Worm (Caenorhabditis elegans) whole organism, L4 larva: ENCODE results near the gene skpt-1.
A peak's percentile ranks its signal among the peaks of the same experiment; 100 is the strongest.

Experiments
- T26A8.4 ChIP-seq: fragments of 200-800 bp; sonication (Bioruptor generic); IDR thresholded peaks from 2 replicates; pipeline ENCODE4 v1.3.6; 2022; ENCODE audit warnings: missing genetic modification characterization, missing compliant biosample characterization
- aha-1 ChIP-seq: fragments of 150-350 bp; peaks from one replicate; lab custom pipeline; 2014; ENCODE audit warnings: missing biosample characterization, missing genetic modification characterization
- attf-4 ChIP-seq: sonication (generic microtip); optimal IDR thresholded peaks from 3 replicates; lab custom pipeline; 2017; ENCODE audit warnings: missing biosample characterization, missing genetic modification characterization
- ceh-44 ChIP-seq: fragments of 200-800 bp; sonication (Bioruptor generic); IDR thresholded peaks from 2 replicates; pipeline ENCODE4 v1.3.6; 2022; ENCODE audit warnings: missing genetic modification reagents, missing genetic modification characterization, missing compliant biosample characterization
- cey-2 ChIP-seq: sonication (generic microtip); optimal IDR thresholded peaks from 3 replicates; lab custom pipeline; 2017; ENCODE audit warnings: missing genetic modification characterization, mild to moderate bottlenecking, missing compliant biosample characterization, antibody characterized with exemption, borderline replicate concordance; ENCODE audit not compliant: insufficient read depth
- ctbp-1 ChIP-seq: fragments of 200-800 bp; sonication (Bioruptor generic); IDR thresholded peaks from 2 replicates; pipeline ENCODE4 v1.3.6; 2022; ENCODE audit warnings: missing genetic modification reagents, missing genetic modification characterization, missing compliant biosample characterization
- daf-16 ChIP-seq, 3 experiments: sonication (generic microtip); optimal IDR thresholded peaks; 2 replicates each; lab custom pipeline; 2016 to 2017; ENCODE audit warnings: missing genetic modification characterization in 3 of 3, missing genetic modification reagents in 3 of 3, mild to moderate bottlenecking in 2 of 3, missing compliant biosample characterization in 2 of 3, missing biosample characterization in 1 of 3, moderate library complexity in 1 of 3
- dmd-6 ChIP-seq: fragments of 200-800 bp; sonication (Bioruptor generic); IDR thresholded peaks from 2 replicates; pipeline ENCODE4 v1.3.6; 2022; ENCODE audit warnings: missing genetic modification reagents, missing genetic modification characterization, missing compliant biosample characterization
- dmd-9 ChIP-seq: fragments of 200-800 bp; sonication (Bioruptor generic); IDR thresholded peaks from 2 replicates; pipeline ENCODE4 v1.3.6; 2022; ENCODE audit warnings: missing genetic modification reagents, missing genetic modification characterization, missing compliant biosample characterization
- dpl-1 ChIP-seq: fragments of 150-350 bp; optimal IDR thresholded peaks from 2 replicates; lab custom pipeline; 2014; ENCODE audit warnings: missing biosample characterization, missing genetic modification reagents, missing genetic modification characterization
- egl-27 ChIP-seq: sonication (generic microtip); optimal IDR thresholded peaks from 3 replicates; lab custom pipeline; 2017; ENCODE audit warnings: missing biosample characterization, missing genetic modification reagents, missing genetic modification characterization
- egl-43 ChIP-seq: fragments of 200-800 bp; sonication (Bioruptor generic); IDR thresholded peaks from 2 replicates; pipeline ENCODE4 v1.3.6; 2022; ENCODE audit warnings: missing genetic modification reagents, missing genetic modification characterization, missing compliant biosample characterization
- fos-1 ChIP-seq: fragments of 150-350 bp; optimal IDR thresholded peaks from 2 replicates; lab custom pipeline; 2014; ENCODE audit warnings: missing biosample characterization, missing genetic modification characterization
- gei-8 ChIP-seq: fragments of 200-800 bp; sonication (Bioruptor generic); optimal IDR thresholded peaks from 2 replicates; lab custom pipeline; 2018; ENCODE audit warnings: mild to moderate bottlenecking, missing genetic modification characterization, missing compliant biosample characterization
- lin-1 ChIP-seq: fragments of 200-800 bp; sonication (Bioruptor generic); IDR thresholded peaks from 2 replicates; pipeline ENCODE4 v1.3.6; 2022; ENCODE audit warnings: missing genetic modification reagents, missing genetic modification characterization, missing compliant biosample characterization
- lin-29 ChIP-seq: fragments of 200-800 bp; sonication (Bioruptor generic); IDR thresholded peaks from 2 replicates; pipeline ENCODE4 v1.3.6; 2022; ENCODE audit warnings: missing genetic modification reagents, missing genetic modification characterization, missing compliant biosample characterization
- lir-3 ChIP-seq: sonication (generic microtip); optimal IDR thresholded peaks from 2 replicates; lab custom pipeline; 2016; ENCODE audit warnings: mild to moderate bottlenecking, missing genetic modification characterization, missing compliant biosample characterization
- madf-9 ChIP-seq: fragments of 200-800 bp; sonication (Bioruptor generic); conservative IDR thresholded peaks from 2 replicates; pipeline ENCODE4 v1.3.6; 2022; ENCODE audit warnings: missing genetic modification reagents, missing genetic modification characterization, missing compliant biosample characterization
- mes-2 ChIP-seq: sonication (generic microtip); optimal IDR thresholded peaks from 2 replicates; lab custom pipeline; 2016; ENCODE audit warnings: missing genotype, mild to moderate bottlenecking, missing genetic modification characterization, missing compliant biosample characterization; ENCODE audit not compliant: poor library complexity, severe bottlenecking
- mxl-3 ChIP-seq: fragments of 200-800 bp; sonication (Bioruptor generic); optimal IDR thresholded peaks from 2 replicates; lab custom pipeline; 2018; ENCODE audit warnings: mild to moderate bottlenecking, missing genetic modification characterization, missing compliant biosample characterization
- nhr-102 ChIP-seq: sonication (generic microtip); optimal IDR thresholded peaks from 2 replicates; lab custom pipeline; 2016; ENCODE audit warnings: mild to moderate bottlenecking, missing genetic modification characterization, moderate library complexity, missing compliant biosample characterization
- nhr-11 ChIP-seq: fragments of 150-350 bp; optimal IDR thresholded peaks from 2 replicates; lab custom pipeline; 2014; ENCODE audit warnings: missing biosample characterization, missing genetic modification characterization
- nhr-28 ChIP-seq: fragments of 150-350 bp; optimal IDR thresholded peaks from 2 replicates; lab custom pipeline; 2014; ENCODE audit warnings: missing biosample characterization, missing genetic modification characterization
- nhr-41 ChIP-seq: fragments of 200-800 bp; sonication (Bioruptor generic); IDR thresholded peaks from 2 replicates; pipeline ENCODE4 v1.3.6; 2022; ENCODE audit warnings: missing genetic modification reagents, missing genetic modification characterization, missing compliant biosample characterization
- nhr-77 ChIP-seq: fragments of 150-350 bp; optimal IDR thresholded peaks from 2 replicates; lab custom pipeline; 2014; ENCODE audit warnings: missing biosample characterization, missing genetic modification characterization
- pqm-1 ChIP-seq: sonication (generic microtip); optimal IDR thresholded peaks from 2 replicates; lab custom pipeline; 2017; ENCODE audit warnings: missing biosample characterization, missing genetic modification characterization
- rbr-2 ChIP-seq: sonication (generic microtip); optimal IDR thresholded peaks from 2 replicates; lab custom pipeline; 2016; ENCODE audit warnings: missing genotype, missing genetic modification characterization, missing compliant biosample characterization
- set-16 ChIP-seq: fragments of 200-800 bp; sonication (Bioruptor generic); IDR thresholded peaks from 2 replicates; pipeline ENCODE4 v1.3.6; 2022; ENCODE audit warnings: missing genetic modification reagents, missing genetic modification characterization, missing compliant biosample characterization
- skn-1 ChIP-seq: fragments of 150-350 bp; optimal IDR thresholded peaks from 2 replicates; lab custom pipeline; 2014; ENCODE audit warnings: missing biosample characterization, missing genetic modification characterization
- snpc-1.2 ChIP-seq: fragments of 200-800 bp; sonication (Bioruptor generic); IDR thresholded peaks from 2 replicates; pipeline ENCODE4 v1.3.6; 2022; ENCODE audit warnings: missing genetic modification reagents, missing genetic modification characterization, missing compliant biosample characterization
- spr-1 ChIP-seq: sonication (generic microtip); optimal IDR thresholded peaks from 2 replicates; lab custom pipeline; 2016; ENCODE audit warnings: mild to moderate bottlenecking, missing genetic modification characterization, missing compliant biosample characterization
- tra-1 ChIP-seq: fragments of 200-800 bp; sonication (Bioruptor generic); IDR thresholded peaks from 2 replicates; pipeline ENCODE4 v1.3.6; 2022; ENCODE audit warnings: missing genetic modification reagents, missing genetic modification characterization, missing compliant biosample characterization
- unc-62 ChIP-seq, 3 experiments: fragments of 150-350 bp in 1 of 3; sonication (generic microtip); optimal IDR thresholded peaks in 2 of 3; peaks in 1 of 3; 1 replicate in 1 of 3; 2 replicates in 2 of 3; lab custom pipeline; 2014 to 2017; ENCODE audit warnings: missing biosample characterization in 3 of 3, missing genetic modification characterization in 3 of 3, missing genetic modification reagents in 3 of 3, missing genotype in 1 of 3

The skpt-1 gene

DNA sequence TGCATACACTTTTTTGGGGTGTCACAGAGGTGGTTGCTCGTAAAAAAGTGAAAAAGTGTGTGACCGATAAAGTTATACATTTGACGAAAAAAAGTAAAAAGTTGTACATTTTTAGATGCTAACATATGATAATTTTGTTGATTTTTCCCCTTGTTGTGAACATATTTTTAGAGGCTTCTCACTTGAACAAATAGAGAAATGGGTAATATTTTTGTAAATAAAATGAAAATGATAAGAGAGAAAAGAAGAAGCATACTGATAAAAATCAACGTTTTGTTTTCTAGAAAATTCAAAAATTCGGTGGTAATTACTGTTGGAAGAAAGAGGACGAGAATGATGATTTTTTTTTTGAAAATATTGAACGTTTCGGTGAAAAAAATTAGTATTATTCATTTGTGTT is 27.9 kb downstream of the skpt-1 start (continued):
- TF ChIP-seq madf-9 (GFP tag; lab: Robert Waterston, UW), result no peak
- TF ChIP-seq nhr-41 (GFP tag; lab: Robert Waterston, UW), result no peak
- TF ChIP-seq tra-1, result no peak
- TF ChIP-seq dmd-6, result no peak
- TF ChIP-seq snpc-1.2 (GFP tag; lab: Robert Waterston, UW), result no peak
- TF ChIP-seq mes-2 (tag; lab: Kevin White, UChicago), result no peak
- peak; percentile 9 for TF ChIP-seq pqm-1 (tag; lab: Kevin White, UChicago)
- no peak for TF ChIP-seq mxl-3 (GFP tag; lab: Kevin White, UChicago)
- no peak for TF ChIP-seq fos-1 (tag; lab: Kevin White, UChicago)
- no peak for TF ChIP-seq egl-27 (tag; lab: Kevin White, UChicago)
- no peak for TF ChIP-seq aha-1 (tag; lab: Kevin White, UChicago)
- TF ChIP-seq attf-4, result no peak
- TF ChIP-seq nhr-28 (tag; lab: Kevin White, UChicago), result no peak
- TF ChIP-seq dpl-1 (GFP tag; lab: Kevin White, UChicago), result no peak

DNA sequence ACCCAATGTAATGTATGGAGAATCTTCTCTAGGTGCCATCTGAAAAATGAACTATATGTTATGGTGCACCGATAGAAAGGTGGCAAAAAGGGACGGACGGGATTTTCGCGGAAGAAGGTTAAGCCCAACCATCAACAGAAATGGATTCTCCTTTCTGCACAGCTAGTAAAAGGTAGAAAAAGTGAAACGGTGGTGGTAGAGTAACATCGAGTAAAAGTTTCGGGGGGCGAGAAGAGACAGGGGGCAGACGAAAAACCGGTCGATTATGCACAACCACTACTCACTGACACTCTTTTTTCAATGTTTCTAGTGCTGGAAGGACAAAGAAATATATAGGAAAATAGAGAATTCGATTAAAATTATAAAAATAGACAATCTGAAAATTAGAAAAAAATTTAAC is 28.7 kb downstream of the skpt-1 start:
- TF ChIP-seq T26A8.4 (GFP tag; lab: Robert Waterston, UW) (0 out of 2 replicates have a peak, but pooled peaks have one; percentile 11), attf-4 (no peak)

DNA sequence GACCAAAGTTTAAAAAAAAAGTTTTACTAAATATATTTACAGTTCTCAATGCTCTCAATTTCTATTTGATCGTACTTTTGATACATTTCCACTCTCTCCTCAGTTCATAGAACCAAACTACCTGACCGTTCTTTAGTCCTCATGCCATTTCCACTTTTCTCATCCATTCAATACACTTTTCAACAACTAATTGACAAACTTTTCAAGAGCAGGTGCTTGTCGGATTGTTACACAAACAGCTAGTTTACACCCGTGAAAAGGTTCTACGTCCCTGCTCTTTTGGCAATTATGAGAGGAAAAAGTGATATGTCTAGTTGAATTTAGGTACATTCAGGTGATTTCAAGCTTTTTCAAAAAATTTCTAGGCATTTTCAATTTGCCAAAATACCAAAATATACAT is 30.3 kb downstream of the skpt-1 start:
- no peak for TF ChIP-seq dmd-6
- no peak for TF ChIP-seq set-16 (GFP tag; lab: Robert Waterston, UW)
- no peak for TF ChIP-seq nhr-102
- TF ChIP-seq nhr-11, result peak; percentile 35
- no peak for TF ChIP-seq gei-8 (GFP tag; lab: Kevin White, UChicago)
- TF ChIP-seq rbr-2 (tag; lab: Kevin White, UChicago), result no peak
- TF ChIP-seq ctbp-1, result no peak
- TF ChIP-seq skn-1, result no peak

DNA sequence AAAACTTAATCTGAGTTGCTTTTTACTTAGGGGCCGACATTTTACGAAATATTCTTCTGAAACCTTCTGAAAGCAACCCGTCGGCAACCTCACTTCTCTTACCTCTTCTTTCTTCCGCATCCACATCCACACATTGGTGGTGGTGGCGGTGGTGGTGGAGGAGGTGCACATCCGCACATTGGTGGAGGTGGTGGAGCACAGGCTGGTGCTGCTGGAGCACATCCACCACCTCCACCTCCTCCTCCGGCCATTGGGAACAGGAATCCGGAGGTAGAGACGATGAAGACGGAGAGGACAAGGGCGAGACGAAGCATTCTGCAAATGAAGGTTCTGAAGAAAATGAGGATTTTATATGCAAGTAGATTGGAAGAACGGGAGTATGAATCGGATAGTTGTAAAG is 34.5 kb downstream of the skpt-1 start, which contains the start of gene grl-22:
Gene grl-22, minus strand, starts transcription at position 332 of the 400 bp plus-strand sequence.
- TF ChIP-seq cey-2, result no peak
- TF ChIP-seq daf-16 (GFP tag; optimal IDR thresholded peaks at IDR 0.05; lab: Kevin White, UChicago), result no peak
- no peak for TF ChIP-seq daf-16 (tag; optimal IDR thresholded peaks at IDR 0.05; lab: Kevin White, UChicago)
- no peak for TF ChIP-seq ctbp-1
- no peak for TF ChIP-seq ceh-44 (GFP tag; lab: Robert Waterston, UW)
- peak in 1 of 2 experiments; percentile 42 for TF ChIP-seq unc-62 (GFP tag; optimal IDR thresholded peaks at IDR 0.05 in 1 of 2; lab: Kevin White, UChicago)
- no peak for TF ChIP-seq unc-62 (tag; optimal IDR thresholded peaks at IDR 0.05; lab: Kevin White, UChicago)
- peak; percentile 45; the same call in 1 of the 2 replicates for TF ChIP-seq egl-43 (GFP tag; lab: Robert Waterston, UW)
- no peak for TF ChIP-seq lin-1 (GFP tag; lab: Robert Waterston, UW)
- no peak for TF ChIP-seq spr-1
- peak; percentile 87 for TF ChIP-seq set-16 (GFP tag; lab: Robert Waterston, UW)
- no peak for TF ChIP-seq lin-29 (GFP tag; lab: Robert Waterston, UW)
- TF ChIP-seq dmd-9, result 0 out of 2 replicates have a peak, but pooled peaks have one; percentile 18
- TF ChIP-seq nhr-28 (tag; lab: Kevin White, UChicago), result no peak
- no peak for TF ChIP-seq nhr-77
- TF ChIP-seq dpl-1 (GFP tag; lab: Kevin White, UChicago), result no peak
- TF ChIP-seq, all 104 proteins: peak for 4

DNA sequence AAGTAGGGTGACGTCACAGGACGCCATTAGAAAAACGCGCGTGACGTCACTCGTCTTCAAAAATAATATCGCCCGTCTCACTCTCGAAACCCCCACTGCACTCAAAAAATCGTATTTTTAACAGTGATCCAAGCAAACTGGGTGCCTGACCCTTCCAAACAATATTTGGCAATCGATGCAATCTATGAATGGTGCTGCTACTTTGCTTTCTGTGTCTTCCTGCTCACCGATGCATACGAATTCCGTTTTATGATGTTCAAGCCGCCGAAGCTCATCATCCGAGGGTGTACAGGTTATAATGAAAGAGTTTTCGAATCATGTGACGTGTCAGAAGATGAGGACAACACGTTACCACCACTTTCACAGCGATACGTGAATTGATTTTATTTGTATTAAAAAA is 40.6 kb downstream of the skpt-1 start, which contains the start of gene W03A5.1:
Gene W03A5.1, plus strand, starts transcription at position 301 of the 400 bp plus-strand sequence.
- TF ChIP-seq lir-3 (tag; lab: Kevin White, UChicago), result no peak
- TF ChIP-seq aha-1 (tag; lab: Kevin White, UChicago), result peak; percentile 59
